Fruit fly (Drosophila melanogaster) whole organism, embryonic: ENCODE data around the gene Cipc.

Source experiments
- C15 ChIP-seq: fragments of 200-800 bp; sonication (Bioruptor generic); IDR thresholded peaks from 3 replicates; pipeline ENCODE4 v1.3.6; 2022; ENCODE audit warnings: missing biosample characterization, missing genetic modification characterization
- CG10462 ChIP-seq: fragments of 200-800 bp; sonication (Bioruptor generic); optimal IDR thresholded peaks from 2 replicates; lab custom pipeline; 2016; ENCODE audit warnings: missing biosample characterization, missing genetic modification characterization
- CG11093 ChIP-seq: fragments of 200-800 bp; sonication (Bioruptor generic); IDR thresholded peaks from 3 replicates; pipeline ENCODE4 v1.3.6; 2022; ENCODE audit warnings: missing biosample characterization, missing genetic modification characterization
- CG11695 ChIP-seq: fragments of 200-800 bp; sonication (Bioruptor generic); IDR thresholded peaks from 3 replicates; pipeline ENCODE4 v1.3.6; 2022; ENCODE audit warnings: missing biosample characterization, missing genetic modification characterization
- CG11723 ChIP-seq: fragments of 200-800 bp; sonication (Bioruptor generic); optimal IDR thresholded peaks from 2 replicates; lab custom pipeline; 2017; ENCODE audit warnings: missing biosample characterization, mild to moderate bottlenecking, missing genetic modification characterization
- CG12236 ChIP-seq: fragments of 200-800 bp; sonication (Bioruptor generic); optimal IDR thresholded peaks from 2 replicates; lab custom pipeline; 2016; ENCODE audit warnings: missing biosample characterization, missing genetic modification characterization
- CG12942 ChIP-seq: fragments of 200-800 bp; sonication (Bioruptor generic); optimal IDR thresholded peaks from 3 replicates; lab custom pipeline; 2016; ENCODE audit warnings: missing biosample characterization, missing genetic modification characterization
- CG14710 ChIP-seq: fragments of 200-800 bp; sonication (Bioruptor generic); optimal IDR thresholded peaks from 3 replicates; lab custom pipeline; 2019; ENCODE audit warnings: missing biosample characterization, mild to moderate bottlenecking, missing genetic modification characterization, moderate library complexity
- CG1603 ChIP-seq: fragments of 200-800 bp; sonication (Bioruptor generic); optimal IDR thresholded peaks from 2 replicates; lab custom pipeline; 2019; ENCODE audit warnings: missing biosample characterization, mild to moderate bottlenecking, missing genetic modification characterization, moderate library complexity
- CG17385 ChIP-seq: fragments of 200-800 bp; sonication (Bioruptor generic); optimal IDR thresholded peaks from 3 replicates; lab custom pipeline; 2018; ENCODE audit warnings: missing biosample characterization, mild to moderate bottlenecking, missing genetic modification characterization
- CG17829 ChIP-seq: fragments of 200-800 bp; optimal IDR thresholded peaks from 2 replicates; lab custom pipeline; 2019; ENCODE audit warnings: missing biosample characterization, mild to moderate bottlenecking, missing genetic modification characterization, moderate library complexity
- CG1832 ChIP-seq: fragments of 200-800 bp; sonication (Bioruptor generic); optimal IDR thresholded peaks from 2 replicates; lab custom pipeline; 2017; ENCODE audit warnings: missing biosample characterization, mild to moderate bottlenecking, missing genetic modification characterization, inconsistent platforms
- CG30403 ChIP-seq: fragments of 200-800 bp; sonication (Bioruptor generic); optimal IDR thresholded peaks from 3 replicates; lab custom pipeline; 2016; ENCODE audit warnings: missing biosample characterization, missing genetic modification characterization
- CG32767 ChIP-seq: fragments of 200-800 bp; sonication (Bioruptor generic); IDR thresholded peaks from 2 replicates; pipeline ENCODE4 v1.3.6; 2022; ENCODE audit warnings: missing biosample characterization, missing genetic modification characterization
- CG4730 ChIP-seq: fragments of 200-800 bp; sonication (Bioruptor generic); IDR thresholded peaks from 2 replicates; pipeline ENCODE4 v1.3.6; 2022; ENCODE audit warnings: missing biosample characterization, missing genetic modification characterization
- CG5245 ChIP-seq: fragments of 200-800 bp; sonication (Bioruptor generic); optimal IDR thresholded peaks from 3 replicates; lab custom pipeline; 2016; ENCODE audit warnings: missing biosample characterization, missing genetic modification characterization
- CG6765 ChIP-seq: fragments of 200-800 bp; sonication (Bioruptor generic); optimal IDR thresholded peaks from 3 replicates; lab custom pipeline; 2017; ENCODE audit warnings: missing biosample characterization, mild to moderate bottlenecking, missing genetic modification characterization
- CG6813 ChIP-seq: fragments of 200-800 bp; sonication (Bioruptor generic); optimal IDR thresholded peaks from 2 replicates; lab custom pipeline; 2017; ENCODE audit warnings: missing biosample characterization, missing genetic modification characterization, mild to moderate bottlenecking, moderate library complexity, missing genetic modification reagents
- CG7745 ChIP-seq: fragments of 200-800 bp; sonication (Bioruptor generic); optimal IDR thresholded peaks from 2 replicates; lab custom pipeline; 2018; ENCODE audit warnings: missing biosample characterization, mild to moderate bottlenecking, missing genetic modification characterization, moderate library complexity
- CG8359 ChIP-seq: fragments of 200-800 bp; sonication (Bioruptor generic); optimal IDR thresholded peaks from 2 replicates; lab custom pipeline; 2017; ENCODE audit warnings: missing biosample characterization, mild to moderate bottlenecking, missing genetic modification characterization, borderline replicate concordance
- CG8924 ChIP-seq: fragments of 200-800 bp; optimal IDR thresholded peaks from 3 replicates; lab custom pipeline; 2019; ENCODE audit warnings: missing biosample characterization, mild to moderate bottlenecking, missing genetic modification characterization, moderate library complexity
- CG9876 ChIP-seq: fragments of 200-800 bp; sonication (Bioruptor generic); optimal IDR thresholded peaks from 2 replicates; lab custom pipeline; 2016; ENCODE audit warnings: missing biosample characterization, missing genetic modification characterization
- D19A ChIP-seq: fragments of 200-800 bp; optimal IDR thresholded peaks from 3 replicates; lab custom pipeline; 2019; ENCODE audit warnings: missing biosample characterization, mild to moderate bottlenecking, missing genetic modification characterization, moderate library complexity
- HHEX ChIP-seq: fragments of 200-800 bp; sonication (Bioruptor generic); optimal IDR thresholded peaks from 3 replicates; lab custom pipeline; 2017; ENCODE audit warnings: missing biosample characterization, mild to moderate bottlenecking, missing genetic modification characterization, missing genetic modification reagents
- Lhr ChIP-seq: fragments of 200-800 bp; sonication (Bioruptor generic); optimal IDR thresholded peaks from 3 replicates; lab custom pipeline; 2017; ENCODE audit warnings: mild to moderate bottlenecking, missing biosample characterization, missing genetic modification reagents, missing genetic modification characterization
- Lim3 ChIP-seq: fragments of 200-800 bp; sonication (Bioruptor generic); IDR thresholded peaks from 2 replicates; pipeline ENCODE4 v1.3.6; 2022; ENCODE audit warnings: missing biosample characterization, missing genetic modification characterization
- Nf-YC ChIP-seq: fragments of 200-800 bp; optimal IDR thresholded peaks from 3 replicates; lab custom pipeline; 2019; ENCODE audit warnings: missing biosample characterization, mild to moderate bottlenecking, missing genetic modification characterization, moderate library complexity
- Poxn ChIP-seq: fragments of 200-800 bp; sonication (Bioruptor generic); IDR thresholded peaks from 2 replicates; pipeline ENCODE4 v1.3.6; 2022; ENCODE audit warnings: missing biosample characterization, missing genetic modification characterization
- Sox102F ChIP-seq: fragments of 200-800 bp; sonication (Bioruptor generic); optimal IDR thresholded peaks from 2 replicates; lab custom pipeline; 2018; ENCODE audit warnings: missing biosample characterization, mild to moderate bottlenecking, missing genetic modification characterization, moderate library complexity
- Stat92E ChIP-seq, 3 experiments: fragments of >200 bp in 2 of 3; fragments of 200-800 bp in 1 of 3; sonication (Bioruptor generic) in 1 of 3; optimal IDR thresholded peaks; 2 replicates each; lab custom pipeline; 2017 to 2019; ENCODE audit warnings: missing biosample characterization in 3 of 3, missing genetic modification characterization in 3 of 3, mild to moderate bottlenecking in 1 of 3, moderate library complexity in 1 of 3
- Xrp1 ChIP-seq: fragments of 200-800 bp; sonication (Bioruptor generic); IDR thresholded peaks from 2 replicates; pipeline ENCODE4 v1.3.6; 2022; ENCODE audit warnings: missing biosample characterization, missing genetic modification characterization
- bowl ChIP-seq: fragments of 200-800 bp; sonication (Bioruptor generic); IDR thresholded peaks from 2 replicates; pipeline ENCODE4 v1.3.6; 2022; ENCODE audit warnings: missing biosample characterization, missing genetic modification characterization
- br ChIP-seq: fragments of >200 bp; optimal IDR thresholded peaks from 2 replicates; lab custom pipeline; 2017
- bsh ChIP-seq, 2 experiments: fragments of 200-800 bp; sonication (Bioruptor generic); optimal IDR thresholded peaks; 2 replicates each; lab custom pipeline; 2017 to 2018; ENCODE audit warnings: mild to moderate bottlenecking in 2 of 2, missing biosample characterization in 2 of 2, missing genetic modification characterization in 2 of 2, moderate library complexity in 1 of 2
- caup ChIP-seq: fragments of 200-800 bp; sonication (Bioruptor generic); optimal IDR thresholded peaks from 3 replicates; lab custom pipeline; 2017; ENCODE audit warnings: missing biosample characterization, mild to moderate bottlenecking, missing genetic modification characterization, moderate library complexity; ENCODE audit not compliant: severe bottlenecking
- chif ChIP-seq, 2 experiments: fragments of 200-800 bp; sonication (Bioruptor generic); optimal IDR thresholded peaks; 3 replicates each; lab custom pipeline; 2016; ENCODE audit warnings: missing biosample characterization in 2 of 2, missing genetic modification characterization in 2 of 2
- chn ChIP-seq: fragments of 200-800 bp; sonication (Bioruptor generic); optimal IDR thresholded peaks from 2 replicates; lab custom pipeline; 2016; ENCODE audit warnings: missing biosample characterization, missing genetic modification characterization
- ci ChIP-seq: fragments of 200-800 bp; sonication (Bioruptor generic); IDR thresholded peaks from 3 replicates; pipeline ENCODE4 v1.3.6; 2022; ENCODE audit warnings: missing biosample characterization, missing genetic modification characterization
- danr ChIP-seq: fragments of 200-800 bp; sonication (Bioruptor generic); IDR thresholded peaks from 2 replicates; pipeline ENCODE4 v1.3.6; 2022; ENCODE audit warnings: missing biosample characterization, missing genetic modification characterization
- dati ChIP-seq: fragments of 200-800 bp; sonication (Bioruptor generic); IDR thresholded peaks from 2 replicates; pipeline ENCODE4 v1.3.6; 2022; ENCODE audit warnings: missing biosample characterization, missing genetic modification characterization
- fru ChIP-seq: fragments of >200 bp; optimal IDR thresholded peaks from 2 replicates; lab custom pipeline; 2017
- gem ChIP-seq: fragments of 200-800 bp; sonication (Bioruptor generic); optimal IDR thresholded peaks from 2 replicates; lab custom pipeline; 2019; ENCODE audit warnings: missing biosample characterization, mild to moderate bottlenecking, missing genetic modification characterization, moderate library complexity
- gfzf ChIP-seq: fragments of 200-800 bp; sonication (Bioruptor generic); optimal IDR thresholded peaks from 2 replicates; lab custom pipeline; 2016; ENCODE audit warnings: missing biosample characterization, mild to moderate bottlenecking, missing genetic modification characterization, moderate library complexity
- grau ChIP-seq: fragments of 200-800 bp; optimal IDR thresholded peaks from 3 replicates; lab custom pipeline; 2019; ENCODE audit warnings: missing biosample characterization, mild to moderate bottlenecking, missing genetic modification characterization, moderate library complexity
- kni ChIP-seq: fragments of 200-800 bp; sonication (Bioruptor generic); optimal IDR thresholded peaks from 3 replicates; lab custom pipeline; 2017; ENCODE audit warnings: mild to moderate bottlenecking, missing biosample characterization, missing genetic modification reagents, missing genetic modification characterization
- prd ChIP-seq, 3 experiments: fragments of >200 bp in 2 of 3; fragments of 200-800 bp in 1 of 3; sonication (Bioruptor generic) in 1 of 3; optimal IDR thresholded peaks in 2 of 3; IDR thresholded peaks in 1 of 3; 2 replicates in 2 of 3; 3 replicates in 1 of 3; pipeline versions ENCODE4 v1.3.6 to Lab custom; 2017 to 2022; ENCODE audit warnings: missing biosample characterization in 1 of 3, missing genetic modification characterization in 1 of 3
- slbo ChIP-seq: fragments of 200-800 bp; sonication (Bioruptor generic); IDR thresholded peaks from 2 replicates; pipeline ENCODE4 v1.3.6; 2022; ENCODE audit warnings: missing biosample characterization, missing genetic modification characterization
- so ChIP-seq: fragments of 200-800 bp; sonication (Bioruptor generic); IDR thresholded peaks from 3 replicates; pipeline ENCODE4 v1.3.6; 2022; ENCODE audit warnings: missing biosample characterization, missing genetic modification characterization
- tll ChIP-seq, 2 experiments: fragments of 200-800 bp in 1 of 2; fragments of >200 bp in 1 of 2; sonication (Bioruptor generic) in 1 of 2; optimal IDR thresholded peaks; 2 replicates each; lab custom pipeline; 2017 to 2019; ENCODE audit warnings: missing biosample characterization in 2 of 2, missing genetic modification characterization in 2 of 2, mild to moderate bottlenecking in 1 of 2, moderate library complexity in 1 of 2

Cipc gene

DNA sequence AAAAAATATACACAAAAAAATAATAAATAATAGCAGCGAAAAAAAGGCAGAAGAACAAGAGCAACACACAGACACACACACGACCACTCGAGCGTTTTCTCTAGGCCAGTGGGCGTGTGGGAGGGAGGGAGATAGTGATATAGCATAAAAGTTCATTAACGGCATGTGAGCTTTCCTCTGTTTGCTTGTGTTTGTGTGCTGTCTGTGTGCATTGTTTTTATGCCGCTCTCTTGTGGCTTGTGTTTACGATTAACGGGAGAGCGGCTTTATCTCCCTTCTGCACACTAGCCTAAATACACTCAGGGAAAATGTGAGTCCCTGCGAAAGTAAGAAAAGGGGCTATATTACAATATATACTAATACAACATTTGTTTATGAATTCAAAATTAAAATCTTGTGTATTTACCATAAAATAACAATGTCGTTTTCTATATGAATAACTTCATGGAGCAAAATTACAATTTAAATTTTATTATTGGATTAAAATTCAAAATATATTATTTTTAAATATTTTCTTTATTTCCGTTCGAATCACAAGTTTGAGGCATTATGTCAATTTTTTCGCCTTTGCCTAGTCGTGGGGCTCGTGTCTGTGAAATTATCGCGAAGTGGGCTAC, 10.9 kb downstream of the Cipc start (continued):
- no peak for TF ChIP-seq br (lab: Kevin White, UChicago)
- TF ChIP-seq CG1832: no peak
- TF ChIP-seq caup (GFP tag; lab: Kevin White, UChicago): peak; percentile 31
- peak; percentile 55 for TF ChIP-seq CG1603 (tag; lab: Kevin White, UChicago)
- no peak for TF ChIP-seq CG12236 (GFP tag; lab: Kevin White, UChicago)
- TF ChIP-seq Poxn: no peak
- no peak for TF ChIP-seq CG10462
- no peak for TF ChIP-seq Stat92E (GFP tag; optimal IDR thresholded peaks at IDR 0.05; lab: Kevin White, UChicago)
- TF ChIP-seq CG9876 (GFP tag; lab: Kevin White, UChicago): no peak
- peak; percentile 31 for TF ChIP-seq HHEX (GFP tag; lab: Kevin White, UChicago)
- peak; percentile 78 for TF ChIP-seq CG17385 (GFP tag; lab: Kevin White, UChicago)
- TF ChIP-seq CG17829 (tag; lab: Kevin White, UChicago): peak; percentile 38
- peak; percentile 7 for TF ChIP-seq CG8924 (tag; lab: Kevin White, UChicago)
- no peak for TF ChIP-seq Lim3 (GFP tag; lab: Robert Waterston, UW)
- no peak for TF ChIP-seq chif (GFP tag; optimal IDR thresholded peaks at IDR 0.05; lab: Kevin White, UChicago)
- TF ChIP-seq grau (tag; lab: Kevin White, UChicago): peak; percentile 67
- no peak for TF ChIP-seq so (GFP tag; lab: Robert Waterston, UW)
- peak; percentile 10 for TF ChIP-seq Nf-YC
- TF ChIP-seq CG14710 (tag; lab: Kevin White, UChicago): peak; percentile 10
- TF ChIP-seq CG6765 (GFP tag; lab: Kevin White, UChicago): no peak
- TF ChIP-seq prd (optimal IDR thresholded peaks at IDR 0.05; lab: Kevin White, UChicago): no peak
- TF ChIP-seq prd (GFP tag; IDR thresholded peaks at IDR 0.05; lab: Robert Waterston, UW): 0 out of 3 replicates have a peak, but pooled peaks have one; percentile 13
- peak; percentile 71 for TF ChIP-seq slbo
- peak; percentile 3 for TF ChIP-seq CG12942
- no peak for TF ChIP-seq C15
- no peak for TF ChIP-seq CG5245 (GFP tag; lab: Kevin White, UChicago)
- peak; percentile 82 for TF ChIP-seq gem
- TF ChIP-seq gfzf: no peak
- TF ChIP-seq CG6813 (GFP tag; lab: Kevin White, UChicago): peak; percentile 50
- TF ChIP-seq CG7745 (tag; lab: Kevin White, UChicago): no peak
- no peak for TF ChIP-seq tll (GFP tag; optimal IDR thresholded peaks at IDR 0.05; lab: Kevin White, UChicago)
- peak; percentile 14; the same call in 1 of the 2 replicates for TF ChIP-seq CG4730 (GFP tag; lab: Robert Waterston, UW)
- TF ChIP-seq Xrp1 (GFP tag; lab: Robert Waterston, UW): peak; percentile 42; the same call in 1 of the 2 replicates
- TF ChIP-seq CG11093 (GFP tag; lab: Robert Waterston, UW): no peak
- TF ChIP-seq ci (GFP tag; lab: Robert Waterston, UW): 0 out of 3 replicates have a peak, but pooled peaks have one; percentile 54
- no peak for TF ChIP-seq CG8359
- no peak for TF ChIP-seq dati
- no peak for TF ChIP-seq Lhr (GFP tag; lab: Kevin White, UChicago)
- no peak for TF ChIP-seq bowl (GFP tag; lab: Robert Waterston, UW)
- peak; percentile 18 for TF ChIP-seq D19A (tag; lab: Kevin White, UChicago)
- peak in 1 of 2 experiments; percentile 54 for TF ChIP-seq bsh (GFP tag; optimal IDR thresholded peaks at IDR 0.05; lab: Kevin White, UChicago)
- TF ChIP-seq chn: no peak
- TF ChIP-seq CG11723 (GFP tag; lab: Kevin White, UChicago): no peak
- TF ChIP-seq Sox102F (GFP tag; lab: Kevin White, UChicago): peak; percentile 65
- no peak for TF ChIP-seq CG32767
- TF ChIP-seq CG11695 (GFP tag; lab: Robert Waterston, UW): peak; percentile 57; the same call in 2 of the 3 replicates
- TF ChIP-seq kni (GFP tag; lab: Kevin White, UChicago): no peak
- TF ChIP-seq CG30403 (GFP tag; lab: Kevin White, UChicago): peak; percentile 69
- no peak for TF ChIP-seq fru
- no peak for TF ChIP-seq danr
